Worm (Caenorhabditis elegans) whole organism, late embryonic: ENCODE results near the gene clp-4.

Experiments used
- ama-1 ChIP-seq: fragments of 150-350 bp; optimal IDR thresholded peaks from 2 replicates; lab custom pipeline; 2014
- pha-4 ChIP-seq: fragments of 150-350 bp; optimal IDR thresholded peaks from 2 replicates; lab custom pipeline; 2018; ENCODE audit warnings: missing biosample characterization, missing genetic modification reagents, missing genetic modification characterization
- pqm-1 ChIP-seq: sonication (generic microtip); optimal IDR thresholded peaks from 2 replicates; lab custom pipeline; 2016; ENCODE audit warnings: missing genetic modification characterization, missing compliant biosample characterization

DNA sequence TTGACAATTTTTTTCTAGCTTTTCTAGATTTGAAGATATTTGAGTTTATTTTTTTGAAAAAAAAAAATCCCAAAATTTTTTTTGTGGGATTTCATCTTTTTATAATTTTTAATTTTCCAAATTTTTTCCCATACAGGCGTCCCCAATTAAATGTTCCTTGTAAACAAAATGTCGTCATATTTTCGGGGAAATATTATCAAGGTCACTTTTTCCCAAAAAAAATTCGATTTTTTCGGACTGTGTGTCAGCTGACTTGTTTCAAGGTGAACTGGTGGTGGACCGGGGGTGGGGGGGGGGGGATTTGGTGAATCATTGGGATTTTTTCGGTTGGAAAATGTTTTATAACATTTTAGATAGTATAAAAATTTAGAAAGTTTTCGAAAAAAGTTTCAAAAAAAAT lies 38.6 kb upstream of the clp-4 start:
- TF ChIP-seq pqm-1 (tag; lab: Kevin White, UChicago): no peak
- no peak for TF ChIP-seq pha-4 (tag; lab: Kevin White, UChicago)
- no peak for TF ChIP-seq ama-1 (lab: Kevin White, UChicago)
